Fruit fly (Drosophila melanogaster) whole organism, embryonic: ENCODE measurements around the gene SKIP.

Experiments used
- Awh ChIP-seq: fragments of 200-800 bp; sonication (Bioruptor generic); IDR thresholded peaks from 2 replicates; pipeline ENCODE4, ENCODE4 v1.3.6; 2022; ENCODE audit warnings: missing biosample characterization, missing genetic modification characterization
- B-H2 ChIP-seq: fragments of 200-800 bp; sonication (Bioruptor generic); optimal IDR thresholded peaks from 2 replicates; lab custom pipeline; 2018; ENCODE audit warnings: missing biosample characterization, mild to moderate bottlenecking, missing genetic modification characterization
- Blimp-1 ChIP-seq: fragments of 200-800 bp; sonication (Bioruptor generic); optimal IDR thresholded peaks from 3 replicates; lab custom pipeline; 2018; ENCODE audit warnings: missing biosample characterization, missing genetic modification characterization, mild to moderate bottlenecking, moderate library complexity, missing genetic modification reagents
- CG10147 ChIP-seq: fragments of 200-800 bp; sonication (Bioruptor generic); optimal IDR thresholded peaks from 2 replicates; lab custom pipeline; 2019; ENCODE audit warnings: missing biosample characterization, mild to moderate bottlenecking, missing genetic modification characterization, moderate library complexity
- CG10209 ChIP-seq: fragments of 200-800 bp; sonication (Bioruptor generic); optimal IDR thresholded peaks from 3 replicates; lab custom pipeline; 2017; ENCODE audit warnings: missing biosample characterization, mild to moderate bottlenecking, missing genetic modification characterization, missing genetic modification reagents
- CG10462 ChIP-seq: fragments of 200-800 bp; sonication (Bioruptor generic); optimal IDR thresholded peaks from 2 replicates; lab custom pipeline; 2016; ENCODE audit warnings: missing biosample characterization, missing genetic modification characterization
- CG10959 ChIP-seq: fragments of 200-800 bp; sonication (Bioruptor generic); IDR thresholded peaks from 2 replicates; pipeline ENCODE4 v1.3.6; 2022; ENCODE audit warnings: missing biosample characterization, missing genetic modification characterization
- CG12219 ChIP-seq: fragments of 200-800 bp; sonication (Bioruptor generic); optimal IDR thresholded peaks from 3 replicates; lab custom pipeline; 2018; ENCODE audit warnings: missing biosample characterization, mild to moderate bottlenecking, missing genetic modification characterization
- CG12391 ChIP-seq: fragments of 200-800 bp; sonication (Bioruptor generic); optimal IDR thresholded peaks from 3 replicates; lab custom pipeline; 2018; ENCODE audit warnings: missing biosample characterization, mild to moderate bottlenecking, missing genetic modification characterization, moderate library complexity
- CG13624 ChIP-seq: fragments of 200-800 bp; sonication (Bioruptor generic); optimal IDR thresholded peaks from 2 replicates; lab custom pipeline; 2016; ENCODE audit warnings: missing biosample characterization, missing genetic modification characterization
- CG13894 ChIP-seq: fragments of 200-800 bp; sonication (Bioruptor generic); optimal IDR thresholded peaks from 3 replicates; lab custom pipeline; 2018; ENCODE audit warnings: missing biosample characterization, mild to moderate bottlenecking, missing genetic modification characterization, moderate library complexity
- CG14441 ChIP-seq: fragments of 200-800 bp; sonication (Bioruptor generic); IDR thresholded peaks from 2 replicates; pipeline ENCODE4 v1.3.6; 2022; ENCODE audit warnings: missing biosample characterization, missing genetic modification characterization
- CG15514 ChIP-seq: fragments of 200-800 bp; sonication (Bioruptor generic); optimal IDR thresholded peaks from 3 replicates; lab custom pipeline; 2017; ENCODE audit warnings: missing biosample characterization, missing genetic modification characterization, mild to moderate bottlenecking, moderate library complexity, missing genetic modification reagents
- CG1647 ChIP-seq: fragments of 200-800 bp; sonication (Bioruptor generic); optimal IDR thresholded peaks from 3 replicates; lab custom pipeline; 2016; ENCODE audit warnings: missing biosample characterization, missing genetic modification characterization
- CG18262 ChIP-seq: fragments of 200-800 bp; optimal IDR thresholded peaks from 3 replicates; lab custom pipeline; 2019; ENCODE audit warnings: missing biosample characterization, mild to moderate bottlenecking, missing genetic modification characterization, moderate library complexity
- CG2199 ChIP-seq: fragments of 200-800 bp; sonication (Bioruptor generic); IDR thresholded peaks from 3 replicates; pipeline ENCODE4 v1.3.6; 2022; ENCODE audit warnings: missing biosample characterization, missing genetic modification characterization
- CG33213 ChIP-seq: fragments of 200-800 bp; sonication (Bioruptor generic); optimal IDR thresholded peaks from 3 replicates; lab custom pipeline; 2016; ENCODE audit warnings: missing biosample characterization, missing genetic modification characterization
- CG4820 ChIP-seq: fragments of 200-800 bp; sonication (Bioruptor generic); optimal IDR thresholded peaks from 3 replicates; lab custom pipeline; 2016; ENCODE audit warnings: missing biosample characterization, missing genetic modification characterization
- CG5180 ChIP-seq: fragments of 200-800 bp; sonication (Bioruptor generic); optimal IDR thresholded peaks from 3 replicates; lab custom pipeline; 2017; ENCODE audit warnings: missing biosample characterization, missing genetic modification characterization, mild to moderate bottlenecking, moderate library complexity, missing genetic modification reagents
- CG6683 ChIP-seq: fragments of 200-800 bp; sonication (Bioruptor generic); optimal IDR thresholded peaks from 2 replicates; lab custom pipeline; 2017; ENCODE audit warnings: missing biosample characterization, mild to moderate bottlenecking, missing genetic modification characterization, missing genetic modification reagents
- CG8290 ChIP-seq, 3 experiments: fragments of 200-800 bp; sonication (Bioruptor generic); optimal IDR thresholded peaks; 2 replicates each; lab custom pipeline; 2016 to 2019; ENCODE audit warnings: missing biosample characterization in 3 of 3, missing genetic modification characterization in 3 of 3, mild to moderate bottlenecking in 2 of 3, moderate library complexity in 1 of 3
- CG8388 ChIP-seq: fragments of 200-800 bp; sonication (Bioruptor generic); optimal IDR thresholded peaks from 2 replicates; lab custom pipeline; 2019; ENCODE audit warnings: missing biosample characterization, mild to moderate bottlenecking, missing genetic modification characterization, moderate library complexity
- CG8924 ChIP-seq: fragments of 200-800 bp; optimal IDR thresholded peaks from 3 replicates; lab custom pipeline; 2019; ENCODE audit warnings: missing biosample characterization, mild to moderate bottlenecking, missing genetic modification characterization, moderate library complexity
- CG9727 ChIP-seq: fragments of 200-800 bp; sonication (Bioruptor generic); optimal IDR thresholded peaks from 3 replicates; lab custom pipeline; 2017; ENCODE audit warnings: missing biosample characterization, mild to moderate bottlenecking, missing genetic modification characterization
- CHES-1-like ChIP-seq: fragments of 200-800 bp; sonication (Bioruptor generic); optimal IDR thresholded peaks from 2 replicates; lab custom pipeline; 2016; ENCODE audit warnings: missing biosample characterization, missing genetic modification characterization
- Chrac-16 ChIP-seq: fragments of 200-800 bp; sonication (Bioruptor generic); optimal IDR thresholded peaks from 3 replicates; lab custom pipeline; 2016; ENCODE audit warnings: missing biosample characterization, missing genetic modification characterization
- CoRest ChIP-seq: fragments of 200-800 bp; sonication (Bioruptor generic); optimal IDR thresholded peaks from 3 replicates; lab custom pipeline; 2018; ENCODE audit warnings: missing biosample characterization, mild to moderate bottlenecking, missing genetic modification characterization, moderate library complexity
- Dad ChIP-seq: fragments of 200-800 bp; sonication (Bioruptor generic); optimal IDR thresholded peaks from 3 replicates; lab custom pipeline; 2016; ENCODE audit warnings: missing biosample characterization, missing genetic modification characterization
- Dref ChIP-seq: fragments of 200-800 bp; sonication (Bioruptor generic); IDR thresholded peaks from 2 replicates; pipeline ENCODE4 v1.3.6; 2022; ENCODE audit warnings: missing biosample characterization, missing genetic modification characterization
- H15 ChIP-seq: fragments of 200-800 bp; sonication (Bioruptor generic); IDR thresholded peaks from 3 replicates; pipeline ENCODE4 v1.3.6; 2022; ENCODE audit warnings: missing biosample characterization, missing genetic modification characterization
- H2.0 ChIP-seq: fragments of 200-800 bp; sonication (Bioruptor generic); IDR thresholded peaks from 2 replicates; pipeline ENCODE4 v1.3.6; 2022; ENCODE audit warnings: missing biosample characterization, missing genetic modification characterization
- HLH54F ChIP-seq: fragments of 200-800 bp; sonication (Bioruptor generic); optimal IDR thresholded peaks from 3 replicates; lab custom pipeline; 2016; ENCODE audit warnings: missing biosample characterization, missing genetic modification characterization
- Hey ChIP-seq: fragments of 200-800 bp; sonication (Bioruptor generic); optimal IDR thresholded peaks from 3 replicates; lab custom pipeline; 2018; ENCODE audit warnings: missing biosample characterization, mild to moderate bottlenecking, missing genetic modification characterization
- HmgD ChIP-seq: fragments of 200-800 bp; sonication (Bioruptor generic); optimal IDR thresholded peaks from 3 replicates; lab custom pipeline; 2016; ENCODE audit warnings: missing biosample characterization, missing genetic modification characterization
- Hr78 ChIP-seq, 2 experiments: fragments of 200-800 bp in 1 of 2; fragments of >200 bp in 1 of 2; sonication (Bioruptor generic) in 1 of 2; optimal IDR thresholded peaks; 2 replicates each; lab custom pipeline; 2017 to 2019; ENCODE audit warnings: missing biosample characterization in 2 of 2, missing genetic modification characterization in 2 of 2, mild to moderate bottlenecking in 1 of 2, moderate library complexity in 1 of 2
- Sox102F ChIP-seq: fragments of 200-800 bp; sonication (Bioruptor generic); optimal IDR thresholded peaks from 2 replicates; lab custom pipeline; 2018; ENCODE audit warnings: missing biosample characterization, mild to moderate bottlenecking, missing genetic modification characterization, moderate library complexity
- chif ChIP-seq, 2 experiments: fragments of 200-800 bp; sonication (Bioruptor generic); optimal IDR thresholded peaks; 3 replicates each; lab custom pipeline; 2016; ENCODE audit warnings: missing biosample characterization in 2 of 2, missing genetic modification characterization in 2 of 2
- chinmo ChIP-seq: fragments of 200-800 bp; sonication (Bioruptor generic); IDR thresholded peaks from 4 replicates; pipeline ENCODE4 v1.3.6; 2022; ENCODE audit warnings: missing biosample characterization, missing genetic modification characterization; ENCODE audit not compliant: partially characterized antibody
- dmrt11E ChIP-seq: fragments of 200-800 bp; sonication (Bioruptor generic); optimal IDR thresholded peaks from 3 replicates; lab custom pipeline; 2018; ENCODE audit warnings: missing biosample characterization, mild to moderate bottlenecking, missing genetic modification characterization, moderate library complexity
- dpn ChIP-seq, 2 experiments: fragments of 200-800 bp; sonication (Bioruptor generic); optimal IDR thresholded peaks; 3 replicates each; lab custom pipeline; 2016; ENCODE audit warnings: missing biosample characterization in 2 of 2, missing genetic modification characterization in 2 of 2
- hkb ChIP-seq, 2 experiments: fragments of 200-800 bp in 1 of 2; fragments of >200 bp in 1 of 2; sonication (Bioruptor generic) in 1 of 2; IDR thresholded peaks in 1 of 2; optimal IDR thresholded peaks in 1 of 2; 2 replicates each; pipeline versions ENCODE4 v1.3.6 to Lab custom; 2017 to 2022; ENCODE audit warnings: missing biosample characterization in 1 of 2, missing genetic modification characterization in 1 of 2
- jing ChIP-seq: fragments of 200-800 bp; sonication (Bioruptor generic); optimal IDR thresholded peaks from 2 replicates; lab custom pipeline; 2018; ENCODE audit warnings: missing biosample characterization, mild to moderate bottlenecking, missing genetic modification characterization
- mam ChIP-seq: fragments of 200-800 bp; sonication (Bioruptor generic); optimal IDR thresholded peaks from 3 replicates; lab custom pipeline; 2016; ENCODE audit warnings: missing biosample characterization, missing genetic modification characterization
- pho ChIP-seq: fragments of 200-800 bp; sonication (Bioruptor generic); optimal IDR thresholded peaks from 2 replicates; lab custom pipeline; 2016; ENCODE audit warnings: missing biosample characterization, missing genetic modification characterization
- pita ChIP-seq: fragments of 200-800 bp; sonication (Bioruptor generic); optimal IDR thresholded peaks from 2 replicates; lab custom pipeline; 2017; ENCODE audit warnings: missing biosample characterization, mild to moderate bottlenecking, missing genetic modification characterization
- sd ChIP-seq: fragments of 200-800 bp; sonication (Bioruptor generic); optimal IDR thresholded peaks from 3 replicates; lab custom pipeline; 2018; ENCODE audit warnings: missing biosample characterization, mild to moderate bottlenecking, missing genetic modification characterization, moderate library complexity
- sens ChIP-seq: fragments of 200-800 bp; sonication (Bioruptor generic); peaks from one replicate; lab custom pipeline; 2016; ENCODE audit warnings: missing biosample characterization, missing genetic modification characterization
- sr ChIP-seq: fragments of 200-800 bp; sonication (Bioruptor generic); IDR thresholded peaks from 3 replicates; pipeline ENCODE4 v1.3.6; 2022; ENCODE audit warnings: missing biosample characterization, missing genetic modification characterization
- zen ChIP-seq: fragments of 200-800 bp; sonication (Bioruptor generic); optimal IDR thresholded peaks from 3 replicates; lab custom pipeline; 2018; ENCODE audit warnings: missing biosample characterization, mild to moderate bottlenecking, missing genetic modification characterization, moderate library complexity

SKIP gene

DNA sequence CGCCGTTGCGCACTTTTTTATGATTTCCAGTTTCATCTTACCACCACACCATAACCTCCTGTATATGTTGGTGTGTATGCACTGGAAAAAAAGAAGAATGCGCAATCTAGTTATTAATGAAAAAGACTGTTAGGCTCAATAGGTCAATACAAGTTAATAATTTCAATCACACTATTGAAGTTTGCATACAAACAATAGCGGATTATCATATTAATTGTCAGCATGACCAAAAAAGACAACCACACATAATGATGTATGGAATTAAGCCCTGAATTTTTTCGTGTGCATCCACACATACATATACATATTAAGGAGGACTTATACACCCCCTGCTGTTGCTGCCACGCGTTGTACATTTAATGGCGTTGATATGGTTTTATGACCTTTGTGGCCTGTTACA lies 103.1 kb downstream of the SKIP start (continued):
- TF ChIP-seq CG9727, result peak; percentile 38
- TF ChIP-seq hkb (optimal IDR thresholded peaks at IDR 0.05; lab: Kevin White, UChicago), result no peak
- peak; percentile 49 for TF ChIP-seq hkb (GFP tag; IDR thresholded peaks at IDR 0.05; lab: Robert Waterston, UW)
- no peak for TF ChIP-seq sd (tag; lab: Kevin White, UChicago)
- no peak for TF ChIP-seq Dref (GFP tag; lab: Robert Waterston, UW)
- no peak for TF ChIP-seq H2.0 (GFP tag; lab: Robert Waterston, UW)
- peak; percentile 54 for TF ChIP-seq CG4820 (GFP tag; lab: Kevin White, UChicago)
- peak; percentile 28 for TF ChIP-seq zen (tag; lab: Kevin White, UChicago)
- no peak for TF ChIP-seq CG2199 (GFP tag; lab: Robert Waterston, UW)
- TF ChIP-seq chinmo, result no peak
- peak; percentile 33 for TF ChIP-seq CG1647 (GFP tag; lab: Kevin White, UChicago)
- TF ChIP-seq CG6683, result peak; percentile 28
- TF ChIP-seq Chrac-16 (GFP tag; lab: Kevin White, UChicago), result peak; percentile 35
- TF ChIP-seq HLH54F (GFP tag; lab: Kevin White, UChicago), result peak; percentile 16
- peak; percentile 29 for TF ChIP-seq CG10209 (GFP tag; lab: Kevin White, UChicago)
- TF ChIP-seq CG12219 (GFP tag; lab: Kevin White, UChicago), result peak; percentile 32
- TF ChIP-seq mam (GFP tag; lab: Kevin White, UChicago), result peak; percentile 44
- TF ChIP-seq CG15514 (GFP tag; lab: Kevin White, UChicago), result peak; percentile 38
- peak; percentile 56 for TF ChIP-seq Sox102F (GFP tag; lab: Kevin White, UChicago)
- no peak for TF ChIP-seq H15 (GFP tag; lab: Robert Waterston, UW)
- TF ChIP-seq CG10462 (GFP tag; lab: Kevin White, UChicago), result no peak
- TF ChIP-seq HmgD (GFP tag; lab: Kevin White, UChicago), result no peak
- peak; percentile 14 to 33 for TF ChIP-seq dpn (GFP tag; optimal IDR thresholded peaks at IDR 0.05; lab: Kevin White, UChicago)
- TF ChIP-seq dmrt11E, result peak; percentile 18
- peak; percentile 57 for TF ChIP-seq CG18262 (tag; lab: Kevin White, UChicago)
- TF ChIP-seq Hey (tag; lab: Kevin White, UChicago), result peak; percentile 71
- peak; percentile 22 for TF ChIP-seq CG5180 (GFP tag; lab: Kevin White, UChicago)
- TF ChIP-seq CG8388, result peak; percentile 44
- TF ChIP-seq CG10147 (GFP tag; lab: Kevin White, UChicago), result peak; percentile 62
- peak; percentile 10 for TF ChIP-seq CHES-1-like (GFP tag; lab: Kevin White, UChicago)
- TF ChIP-seq CoRest (tag; lab: Kevin White, UChicago), result peak; percentile 62
- no peak for TF ChIP-seq Dad (GFP tag; lab: Kevin White, UChicago)
- peak; percentile 77 for TF ChIP-seq sens (GFP tag; lab: Kevin White, UChicago)
- TF ChIP-seq B-H2 (GFP tag; lab: Kevin White, UChicago), result no peak
- TF ChIP-seq CG13624 (GFP tag; lab: Kevin White, UChicago), result peak; percentile 14
- TF ChIP-seq CG8924 (tag; lab: Kevin White, UChicago), result peak; percentile 57
- TF ChIP-seq pita, result no peak
- peak in 1 of 2 experiments; percentile 18 for TF ChIP-seq chif (GFP tag; optimal IDR thresholded peaks at IDR 0.05; lab: Kevin White, UChicago)
- peak; percentile 61 for TF ChIP-seq CG12391
- TF ChIP-seq CG10959, result peak; percentile 40; the same call in 1 of the 2 replicates
- TF ChIP-seq pho, result peak; percentile 13
- TF ChIP-seq CG8290 (GFP tag; optimal IDR thresholded peaks at IDR 0.05; lab: Kevin White, UChicago), result no peak
- peak in 1 of 2 experiments; percentile 25 for TF ChIP-seq CG8290 (tag; optimal IDR thresholded peaks at IDR 0.05; lab: Kevin White, UChicago)
- 0 out of 2 replicates have a peak, but pooled peaks have one; percentile 15 for TF ChIP-seq CG14441 (GFP tag; lab: Robert Waterston, UW)
- TF ChIP-seq CG13894, result peak; percentile 43
- TF ChIP-seq Awh, result no peak
- TF ChIP-seq CG33213 (GFP tag; lab: Kevin White, UChicago), result peak; percentile 10
- no peak for TF ChIP-seq Hr78 (GFP tag; optimal IDR thresholded peaks at IDR 0.05; lab: Kevin White, UChicago)
- no peak for TF ChIP-seq sr (GFP tag; lab: Robert Waterston, UW)
- TF ChIP-seq Blimp-1, result peak; percentile 70
- TF ChIP-seq jing (GFP tag; lab: Kevin White, UChicago), result no peak
